Worm (Caenorhabditis elegans) whole organism, L1 larva: ENCODE data around the gene srh-71.

ENCODE experiments used
- C04F5.9 ChIP-seq: sonication (generic microtip); optimal IDR thresholded peaks from 2 replicates; lab custom pipeline; 2016; ENCODE audit warnings: missing genetic modification characterization, missing compliant biosample characterization
- C34B4.2 ChIP-seq: sonication (generic microtip); optimal IDR thresholded peaks from 2 replicates; lab custom pipeline; 2017; ENCODE audit warnings: mild to moderate bottlenecking, missing genetic modification characterization, missing compliant biosample characterization
- F16B12.6 ChIP-seq: fragments of 150-350 bp; optimal IDR thresholded peaks from 2 replicates; lab custom pipeline; 2014; ENCODE audit warnings: missing biosample characterization, missing genetic modification characterization
- aha-1 ChIP-seq: fragments of 150-350 bp; optimal IDR thresholded peaks from 2 replicates; lab custom pipeline; 2014; ENCODE audit warnings: missing biosample characterization, missing genetic modification characterization
- aly-2 ChIP-seq: fragments of 150-350 bp; optimal IDR thresholded peaks from 2 replicates; lab custom pipeline; 2014; ENCODE audit warnings: missing biosample characterization, missing genetic modification characterization
- ceh-88 ChIP-seq: fragments of 200-800 bp; sonication (Bioruptor generic); IDR thresholded peaks from 2 replicates; pipeline ENCODE4 v1.3.6; 2022; ENCODE audit warnings: missing genetic modification characterization, missing compliant biosample characterization
- ceh-90 ChIP-seq: sonication (generic microtip); optimal IDR thresholded peaks from 2 replicates; lab custom pipeline; 2016; ENCODE audit warnings: missing genetic modification characterization, missing compliant biosample characterization
- ces-1 ChIP-seq: fragments of 150-350 bp; optimal IDR thresholded peaks from 2 replicates; lab custom pipeline; 2014; ENCODE audit warnings: missing biosample characterization, missing genetic modification reagents, missing genetic modification characterization
- dsc-1 ChIP-seq: sonication (generic microtip); optimal IDR thresholded peaks from 2 replicates; lab custom pipeline; 2016; ENCODE audit warnings: mild to moderate bottlenecking, missing genetic modification characterization, missing compliant biosample characterization
- efl-1 ChIP-seq, 4 experiments: fragments of 150-350 bp; optimal IDR thresholded peaks in 3 of 4; peaks in 1 of 4; 1 replicate in 1 of 4; 2 replicates in 3 of 4; lab custom pipeline; 2014; ENCODE audit warnings: missing biosample characterization in 2 of 4, missing genetic modification characterization in 2 of 4, missing genetic modification reagents in 2 of 4
- efl-3 ChIP-seq: fragments of 200-800 bp; sonication (Bioruptor generic); optimal IDR thresholded peaks from 2 replicates; lab custom pipeline; 2018; ENCODE audit warnings: mild to moderate bottlenecking, missing genetic modification characterization, missing compliant biosample characterization
- egl-13 ChIP-seq: sonication (generic microtip); optimal IDR thresholded peaks from 2 replicates; lab custom pipeline; 2016; ENCODE audit warnings: missing genotype, missing genetic modification reagents, missing genetic modification characterization, missing compliant biosample characterization
- elt-3 ChIP-seq, 6 experiments: fragments of 150-350 bp in 1 of 6; sonication (generic microtip); optimal IDR thresholded peaks; 2 replicates each; lab custom pipeline; 2017 to 2018; ENCODE audit warnings: missing biosample characterization in 6 of 6, missing genetic modification characterization in 6 of 6, inconsistent platforms in 1 of 6
- ets-5 ChIP-seq: fragments of 200-800 bp; sonication (Bioruptor generic); IDR thresholded peaks from 2 replicates; pipeline ENCODE4 v1.3.6; 2022; ENCODE audit warnings: missing genetic modification characterization, missing compliant biosample characterization
- fkh-8 ChIP-seq: sonication (generic microtip); optimal IDR thresholded peaks from 2 replicates; lab custom pipeline; 2016; ENCODE audit warnings: mild to moderate bottlenecking, missing genetic modification characterization, missing compliant biosample characterization
- fos-1 ChIP-seq: fragments of 150-350 bp; optimal IDR thresholded peaks from 2 replicates; lab custom pipeline; 2014; ENCODE audit warnings: missing biosample characterization, missing genetic modification characterization
- hlh-17 ChIP-seq: fragments of 200-800 bp; sonication (Bioruptor generic); optimal IDR thresholded peaks from 2 replicates; lab custom pipeline; 2018; ENCODE audit warnings: missing genetic modification characterization, mild to moderate bottlenecking, missing compliant biosample characterization, moderate library complexity, borderline replicate concordance
- hlh-4 ChIP-seq: sonication (generic microtip); optimal IDR thresholded peaks from 2 replicates; lab custom pipeline; 2016; ENCODE audit warnings: mild to moderate bottlenecking, missing genetic modification characterization, missing compliant biosample characterization
- irx-1 ChIP-seq: sonication (generic microtip); optimal IDR thresholded peaks from 2 replicates; lab custom pipeline; 2016; ENCODE audit warnings: missing genetic modification characterization, missing compliant biosample characterization
- jun-1 ChIP-seq: fragments of 150-350 bp; optimal IDR thresholded peaks from 2 replicates; lab custom pipeline; 2014; ENCODE audit warnings: missing biosample characterization, missing genetic modification reagents, missing genetic modification characterization
- lin-13 ChIP-seq: fragments of 150-350 bp; optimal IDR thresholded peaks from 2 replicates; lab custom pipeline; 2014; ENCODE audit warnings: missing biosample characterization, missing genetic modification reagents, missing genetic modification characterization
- lin-14 ChIP-seq: fragments of 200-800 bp; sonication (Bioruptor generic); optimal IDR thresholded peaks from 2 replicates; lab custom pipeline; 2018; ENCODE audit warnings: mild to moderate bottlenecking, missing genetic modification characterization, moderate library complexity, missing compliant biosample characterization
- mep-1 ChIP-seq: fragments of 150-350 bp; optimal IDR thresholded peaks from 2 replicates; lab custom pipeline; 2014; ENCODE audit warnings: missing biosample characterization, missing genetic modification characterization
- nhr-11 ChIP-seq: fragments of 150-350 bp; optimal IDR thresholded peaks from 2 replicates; lab custom pipeline; 2014; ENCODE audit warnings: missing biosample characterization, missing genetic modification characterization
- nhr-12 ChIP-seq: sonication (generic microtip); optimal IDR thresholded peaks from 2 replicates; lab custom pipeline; 2017; ENCODE audit warnings: missing biosample characterization, missing genetic modification characterization
- nhr-20 ChIP-seq: sonication (generic microtip); optimal IDR thresholded peaks from 2 replicates; lab custom pipeline; 2016; ENCODE audit warnings: mild to moderate bottlenecking, missing genetic modification characterization, missing compliant biosample characterization
- nhr-28 ChIP-seq: fragments of 150-350 bp; optimal IDR thresholded peaks from 2 replicates; lab custom pipeline; 2014; ENCODE audit warnings: missing biosample characterization, missing genetic modification characterization
- nhr-71 ChIP-seq: sonication (generic microtip); optimal IDR thresholded peaks from 2 replicates; lab custom pipeline; 2016; ENCODE audit warnings: mild to moderate bottlenecking, missing genetic modification characterization, moderate library complexity, missing compliant biosample characterization
- nhr-76 ChIP-seq: sonication (generic microtip); optimal IDR thresholded peaks from 2 replicates; lab custom pipeline; 2017; ENCODE audit warnings: missing biosample characterization, missing genetic modification characterization
- nhr-77 ChIP-seq: fragments of 150-350 bp; optimal IDR thresholded peaks from 2 replicates; lab custom pipeline; 2014; ENCODE audit warnings: missing biosample characterization, missing genetic modification characterization
- pqm-1 ChIP-seq: sonication (generic microtip); optimal IDR thresholded peaks from 3 replicates; lab custom pipeline; 2017; ENCODE audit warnings: missing biosample characterization, missing genetic modification characterization
- rnt-1 ChIP-seq: sonication (generic microtip); optimal IDR thresholded peaks from 2 replicates; lab custom pipeline; 2016; ENCODE audit warnings: mild to moderate bottlenecking, missing genetic modification characterization, moderate library complexity, missing compliant biosample characterization
- skn-1 ChIP-seq: fragments of 150-350 bp; optimal IDR thresholded peaks from 2 replicates; lab custom pipeline; 2014; ENCODE audit warnings: missing biosample characterization, missing genetic modification characterization
- snu-23 ChIP-seq: sonication (generic microtip); optimal IDR thresholded peaks from 2 replicates; lab custom pipeline; 2016; ENCODE audit warnings: missing genetic modification characterization, missing compliant biosample characterization
- sox-4 ChIP-seq: sonication (generic microtip); optimal IDR thresholded peaks from 2 replicates; lab custom pipeline; 2016; ENCODE audit warnings: missing genetic modification characterization, missing compliant biosample characterization
- sptf-1 ChIP-seq: fragments of 150-350 bp; optimal IDR thresholded peaks from 2 replicates; lab custom pipeline; 2014; ENCODE audit warnings: missing biosample characterization, missing genetic modification characterization
- sup-37 ChIP-seq: fragments of 200-800 bp; sonication (Bioruptor generic); optimal IDR thresholded peaks from 2 replicates; lab custom pipeline; 2018; ENCODE audit warnings: mild to moderate bottlenecking, missing genetic modification characterization, missing compliant biosample characterization
- swsn-7 ChIP-seq: sonication (generic microtip); optimal IDR thresholded peaks from 2 replicates; lab custom pipeline; 2016; ENCODE audit warnings: missing genetic modification characterization, missing compliant biosample characterization
- tbx-2 ChIP-seq: sonication (generic microtip); optimal IDR thresholded peaks from 2 replicates; lab custom pipeline; 2016; ENCODE audit warnings: missing genetic modification characterization, missing compliant biosample characterization
- unc-62 ChIP-seq: fragments of 150-350 bp; optimal IDR thresholded peaks from 2 replicates; lab custom pipeline; 2014; ENCODE audit warnings: missing biosample characterization, missing genetic modification reagents, missing genetic modification characterization
- vab-15 ChIP-seq: sonication (generic microtip); optimal IDR thresholded peaks from 2 replicates; lab custom pipeline; 2017; ENCODE audit warnings: missing genotype, mild to moderate bottlenecking, missing genetic modification characterization, missing compliant biosample characterization
- xbp-1 ChIP-seq: sonication (generic microtip); optimal IDR thresholded peaks from 2 replicates; lab custom pipeline; 2016; ENCODE audit warnings: missing genetic modification characterization, missing compliant biosample characterization
- zip-4 ChIP-seq: fragments of 200-800 bp; sonication (Bioruptor generic); optimal IDR thresholded peaks from 2 replicates; lab custom pipeline; 2018; ENCODE audit warnings: mild to moderate bottlenecking, missing genetic modification characterization, moderate library complexity, missing compliant biosample characterization
- ztf-11 ChIP-seq, 2 experiments: sonication (generic microtip); optimal IDR thresholded peaks; 2 replicates each; lab custom pipeline; 2016 to 2017; ENCODE audit warnings: missing genetic modification characterization in 2 of 2, missing biosample characterization in 1 of 2, missing compliant biosample characterization in 1 of 2
- ztf-4 ChIP-seq: fragments of 150-350 bp; optimal IDR thresholded peaks from 2 replicates; lab custom pipeline; 2014; ENCODE audit warnings: missing biosample characterization, missing genetic modification characterization

Gene srh-71

DNA sequence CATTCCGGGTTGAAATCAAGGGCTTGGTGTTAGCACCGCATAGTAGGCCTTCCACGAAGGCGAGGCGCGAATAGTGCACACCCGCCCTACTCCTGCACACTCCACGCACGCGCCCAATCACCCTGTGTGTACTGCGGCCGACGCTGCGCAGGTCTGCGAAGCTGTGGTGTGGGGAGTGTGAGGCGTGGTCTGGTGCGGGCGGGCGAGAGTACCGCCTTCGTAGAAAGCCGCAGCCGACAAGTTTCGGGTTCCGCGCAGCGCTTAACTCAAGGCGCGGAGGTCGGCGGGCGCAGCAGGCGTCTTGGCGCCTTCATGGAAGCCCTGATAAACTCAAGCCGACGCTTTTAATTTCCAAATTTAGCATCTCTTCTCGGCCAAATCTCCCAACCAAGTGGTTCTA lies 15.2 kb upstream of the srh-71 start:
- TF ChIP-seq C34B4.2 (tag; lab: Kevin White, UChicago) (no peak), pqm-1 (tag; lab: Kevin White, UChicago) (no peak), rnt-1 (tag; lab: Kevin White, UChicago) (no peak)

DNA sequence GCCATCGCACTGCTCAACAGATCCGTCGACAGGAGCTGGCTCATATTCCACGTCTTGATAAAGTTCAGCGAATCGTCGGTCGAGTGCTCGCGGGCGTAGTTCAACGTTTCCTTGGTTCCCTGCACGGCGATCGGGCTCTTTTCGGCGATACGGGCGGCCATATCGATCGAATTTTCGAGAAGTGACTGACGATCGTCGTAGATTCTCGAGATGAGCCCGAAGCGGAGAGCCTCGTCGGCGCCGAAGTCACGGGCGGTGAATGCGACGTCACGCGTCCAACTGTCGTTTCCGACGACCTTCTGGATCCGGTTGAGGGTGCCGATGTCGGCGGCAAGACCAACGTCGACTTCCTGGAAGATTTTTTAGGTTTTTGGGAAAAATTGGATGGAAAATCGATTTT lies 13.8 kb upstream of the srh-71 start:
- TF ChIP-seq nhr-12 (no peak), sptf-1 (tag; lab: Kevin White, UChicago) (no peak), lin-13 (GFP tag; lab: Kevin White, UChicago) (no peak), sup-37 (GFP tag; lab: Kevin White, UChicago) (no peak), ceh-90 (tag; lab: Kevin White, UChicago) (no peak), egl-13 (tag; lab: Kevin White, UChicago) (no peak), nhr-76 (tag; lab: Kevin White, UChicago) (no peak), skn-1 (tag; lab: Kevin White, UChicago) (no peak), jun-1 (tag; lab: Kevin White, UChicago) (no peak), fkh-8 (no peak), ztf-11 (tag; optimal IDR thresholded peaks at IDR 0.05; lab: Kevin White, UChicago) (no peak), ceh-88 (GFP tag; lab: Robert Waterston, UW) (no peak), zip-4 (no peak)
- TF ChIP-seq, all 84 proteins: peak for 0

DNA sequence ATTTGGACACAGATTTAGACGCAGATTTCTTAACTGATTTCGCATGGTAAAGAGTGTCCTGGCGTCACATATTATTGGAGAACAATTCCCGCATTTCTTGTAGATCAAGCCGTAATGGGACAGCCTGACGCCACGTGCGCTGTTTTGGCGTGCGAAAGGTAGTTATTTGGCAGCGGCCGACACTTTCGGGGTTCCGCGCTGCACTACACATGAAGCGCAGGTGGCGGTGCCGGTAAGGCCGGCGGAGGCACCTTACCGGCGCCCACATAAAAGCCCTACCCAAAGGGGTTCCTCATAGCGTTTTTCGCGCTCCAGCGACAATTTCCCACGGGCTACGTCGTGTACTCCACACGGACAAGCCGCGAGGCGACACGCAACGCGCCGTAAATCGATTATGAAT lies 13.2 kb upstream of the srh-71 start:
- no peak for TF ChIP-seq swsn-7
- TF ChIP-seq nhr-11 (tag; lab: Kevin White, UChicago) = no peak
- no peak for TF ChIP-seq nhr-71 (tag; lab: Kevin White, UChicago)
- TF ChIP-seq efl-1 (optimal IDR thresholded peaks at IDR 0.05; lab: Kevin White, UChicago) = no peak
- no peak for TF ChIP-seq efl-1 (GFP tag; optimal IDR thresholded peaks at IDR 0.05 in 1 of 2; lab: Kevin White, UChicago)
- no peak for TF ChIP-seq hlh-17
- no peak for TF ChIP-seq dsc-1
- TF ChIP-seq vab-15 (tag; lab: Kevin White, UChicago) = no peak
- TF ChIP-seq hlh-4 = no peak
- no peak for TF ChIP-seq tbx-2
- TF ChIP-seq nhr-20 (tag; lab: Kevin White, UChicago) = no peak
- TF ChIP-seq ceh-88 (GFP tag; lab: Robert Waterston, UW) = no peak
- no peak for TF ChIP-seq ztf-4 (tag; lab: Kevin White, UChicago)
- no peak for TF ChIP-seq nhr-76 (tag; lab: Kevin White, UChicago)
- no peak for TF ChIP-seq jun-1 (tag; lab: Kevin White, UChicago)
- TF ChIP-seq aly-2 = no peak
- TF ChIP-seq unc-62 (GFP tag; lab: Kevin White, UChicago) = no peak
- TF ChIP-seq ces-1 (GFP tag; lab: Kevin White, UChicago) = no peak

DNA sequence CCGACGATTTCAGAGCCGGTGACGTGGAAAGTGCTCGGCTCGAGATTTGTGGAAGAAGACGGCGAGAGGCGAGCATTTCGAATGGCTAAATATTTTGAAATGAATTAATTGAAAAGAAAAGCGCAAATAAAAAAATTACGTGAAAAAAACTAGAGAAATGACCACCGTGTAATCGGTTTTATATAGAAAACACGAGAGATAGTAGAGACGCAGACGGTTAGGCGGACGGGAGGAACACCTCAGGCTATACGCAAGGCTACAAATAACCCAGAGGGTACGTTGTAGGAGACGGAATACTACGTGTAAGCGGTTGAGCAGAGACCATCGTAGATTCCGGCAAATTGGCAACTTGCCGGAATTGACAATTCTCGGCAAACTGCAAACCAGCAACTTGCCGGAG lies 12.2 kb upstream of the srh-71 start, which contains the start of gene Y25C1A.13:
Gene Y25C1A.13, minus strand, starts transcription at position 101 of the 400 bp plus-strand sequence.
- TF ChIP-seq efl-1 (optimal IDR thresholded peaks at IDR 0.05; lab: Kevin White, UChicago) (no peak), efl-1 (GFP tag; optimal IDR thresholded peaks at IDR 0.05 in 1 of 2; lab: Kevin White, UChicago) (no peak), aha-1 (tag; lab: Kevin White, UChicago) (no peak), lin-14 (peak; percentile 40), zip-4 (no peak), snu-23 (GFP tag; lab: Kevin White, UChicago) (no peak), nhr-28 (tag; lab: Kevin White, UChicago) (no peak)

DNA sequence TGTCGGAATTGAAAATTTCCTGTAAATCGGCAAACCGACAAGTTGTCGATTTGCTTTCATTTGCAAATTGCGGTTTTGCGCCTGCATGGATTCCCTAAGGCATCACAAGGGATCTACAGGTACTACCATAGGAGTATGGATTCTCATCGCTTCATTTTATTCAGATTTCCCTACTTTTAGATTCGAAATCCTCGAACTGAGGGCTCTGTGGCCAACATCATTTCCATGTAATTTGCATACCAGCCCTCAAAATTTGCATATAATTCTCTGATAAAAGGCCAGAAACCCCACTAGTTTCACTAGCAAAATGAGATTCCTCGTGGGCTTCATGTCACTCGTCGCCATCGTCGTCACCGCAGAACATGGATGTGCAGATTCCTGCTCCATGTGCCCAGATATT lies 11.0 kb upstream of the srh-71 start, which contains the start of gene Y25C1A.2:
Gene Y25C1A.2, plus strand, starts transcription at position 301 of the 400 bp plus-strand sequence.
- TF ChIP-seq fos-1 (tag; lab: Kevin White, UChicago) = no peak
- no peak for TF ChIP-seq ets-5
- no peak for TF ChIP-seq xbp-1 (tag; lab: Kevin White, UChicago)
- no peak for TF ChIP-seq mep-1 (tag; lab: Kevin White, UChicago)
- no peak for TF ChIP-seq F16B12.6
- TF ChIP-seq unc-62 (GFP tag; lab: Kevin White, UChicago) = no peak
- TF ChIP-seq nhr-11 (tag; lab: Kevin White, UChicago) = no peak
- no peak for TF ChIP-seq nhr-77
- no peak for TF ChIP-seq irx-1 (tag; lab: Kevin White, UChicago)
- TF ChIP-seq skn-1 (tag; lab: Kevin White, UChicago) = no peak
- no peak for TF ChIP-seq C04F5.9 (tag; lab: Kevin White, UChicago)
- no peak for TF ChIP-seq efl-3
- TF ChIP-seq elt-3 (tag; optimal IDR thresholded peaks at IDR 0.05; lab: Kevin White, UChicago) = no peak
- no peak for TF ChIP-seq ceh-90 (tag; lab: Kevin White, UChicago)
- TF ChIP-seq sox-4 (tag; lab: Kevin White, UChicago) = no peak
